Worm (Caenorhabditis elegans) whole organism, L2 larva: ENCODE results near the gene lgc-49.

Source experiments
- aly-2 ChIP-seq: fragments of 150-350 bp; optimal IDR thresholded peaks from 2 replicates; lab custom pipeline; 2014; ENCODE audit warnings: missing biosample characterization, missing genetic modification characterization
- elt-1 ChIP-seq: fragments of 150-350 bp; optimal IDR thresholded peaks from 2 replicates; lab custom pipeline; 2014; ENCODE audit warnings: missing biosample characterization, missing genetic modification characterization
- lin-13 ChIP-seq: fragments of 150-350 bp; optimal IDR thresholded peaks from 2 replicates; lab custom pipeline; 2014; ENCODE audit warnings: missing biosample characterization, missing genetic modification reagents, missing genetic modification characterization
- nhr-11 ChIP-seq: fragments of 150-350 bp; optimal IDR thresholded peaks from 2 replicates; lab custom pipeline; 2014; ENCODE audit warnings: missing biosample characterization, missing genetic modification characterization
- nhr-12 ChIP-seq: fragments of 150-350 bp; optimal IDR thresholded peaks from 2 replicates; lab custom pipeline; 2014; ENCODE audit warnings: missing biosample characterization, missing genetic modification characterization
- unc-39 ChIP-seq: fragments of 150-350 bp; optimal IDR thresholded peaks from 2 replicates; lab custom pipeline; 2014; ENCODE audit warnings: missing biosample characterization, missing genetic modification characterization
- unc-55 ChIP-seq: fragments of 150-350 bp; sonication (generic microtip); optimal IDR thresholded peaks from 3 replicates; lab custom pipeline; 2014; ENCODE audit warnings: missing biosample characterization, missing genetic modification reagents, missing genetic modification characterization

ce11 chrV:11180951-11181350 is 10.1 kb upstream of the lgc-49 start:
- no peak for TF ChIP-seq unc-39 (tag; lab: Kevin White, UChicago)
- no peak for TF ChIP-seq aly-2 (tag; lab: Kevin White, UChicago)
- no peak for TF ChIP-seq nhr-11
- TF ChIP-seq lin-13 (GFP tag; lab: Kevin White, UChicago), result no peak
- no peak for TF ChIP-seq elt-1
- TF ChIP-seq unc-55, result no peak
- TF ChIP-seq nhr-12 (tag; lab: Kevin White, UChicago), result no peak
